Worm (Caenorhabditis elegans) whole organism, L3 larva: ENCODE results near the gene hpo-29.
A peak's percentile ranks its signal among the peaks of the same experiment; 100 is the strongest.

Source experiments
- R02D3.7 ChIP-seq: fragments of 150-350 bp; optimal IDR thresholded peaks from 2 replicates; lab custom pipeline; 2014; ENCODE audit warnings: missing biosample characterization, missing genetic modification characterization
- aly-2 ChIP-seq: fragments of 150-350 bp; optimal IDR thresholded peaks from 2 replicates; lab custom pipeline; 2014; ENCODE audit warnings: missing biosample characterization, missing genetic modification characterization
- ceh-16 ChIP-seq: sonication (generic microtip); optimal IDR thresholded peaks from 2 replicates; lab custom pipeline; 2017; ENCODE audit warnings: missing biosample characterization, missing genetic modification characterization
- ceh-28 ChIP-seq: fragments of 150-350 bp; optimal IDR thresholded peaks from 2 replicates; lab custom pipeline; 2014; ENCODE audit warnings: missing biosample characterization, missing genetic modification reagents, missing genetic modification characterization
- ceh-82 ChIP-seq: fragments of 150-350 bp; optimal IDR thresholded peaks from 2 replicates; lab custom pipeline; 2014; ENCODE audit warnings: missing biosample characterization, missing genetic modification characterization
- ceh-9 ChIP-seq: sonication (generic microtip); optimal IDR thresholded peaks from 2 replicates; lab custom pipeline; 2018; ENCODE audit warnings: missing biosample characterization, missing genetic modification characterization
- daf-12 ChIP-seq: fragments of 150-350 bp; optimal IDR thresholded peaks from 2 replicates; lab custom pipeline; 2014; ENCODE audit warnings: missing biosample characterization, missing genetic modification reagents, missing genetic modification characterization
- egl-27 ChIP-seq: sonication (generic microtip); optimal IDR thresholded peaks from 4 replicates; lab custom pipeline; 2017; ENCODE audit warnings: missing biosample characterization, missing genetic modification reagents, missing genetic modification characterization
- egl-5 ChIP-seq: fragments of 150-350 bp; optimal IDR thresholded peaks from 2 replicates; lab custom pipeline; 2017; ENCODE audit warnings: missing biosample characterization, missing genetic modification reagents, missing genetic modification characterization, inconsistent platforms
- elt-2 ChIP-seq: sonication (generic microtip); optimal IDR thresholded peaks from 2 replicates; lab custom pipeline; 2016; ENCODE audit warnings: missing genetic modification reagents, mild to moderate bottlenecking, missing genetic modification characterization, missing compliant biosample characterization
- elt-3 ChIP-seq, 3 experiments: fragments of 150-350 bp in 1 of 3; sonication (generic microtip) in 2 of 3; optimal IDR thresholded peaks; 2 replicates in 2 of 3; 4 replicates in 1 of 3; lab custom pipeline; 2014 to 2017; ENCODE audit warnings: missing biosample characterization in 3 of 3, missing genetic modification characterization in 3 of 3
- eor-1 ChIP-seq, 2 experiments: fragments of 150-350 bp; optimal IDR thresholded peaks; 2 replicates each; lab custom pipeline; 2014 to 2018; ENCODE audit warnings: missing biosample characterization in 2 of 2, missing genetic modification characterization in 2 of 2
- fos-1 ChIP-seq: fragments of 150-350 bp; optimal IDR thresholded peaks from 2 replicates; lab custom pipeline; 2014; ENCODE audit warnings: missing biosample characterization, missing genetic modification characterization
- hmg-11 ChIP-seq: sonication (generic microtip); optimal IDR thresholded peaks from 2 replicates; lab custom pipeline; 2016; ENCODE audit warnings: missing genetic modification characterization, missing compliant biosample characterization
- jun-1 ChIP-seq: fragments of 150-350 bp; optimal IDR thresholded peaks from 2 replicates; lab custom pipeline; 2014; ENCODE audit warnings: missing biosample characterization, missing genetic modification reagents, missing genetic modification characterization
- lin-15B ChIP-seq: fragments of 150-350 bp; optimal IDR thresholded peaks from 2 replicates; lab custom pipeline; 2014; ENCODE audit warnings: missing biosample characterization, missing genetic modification characterization
- lin-39 ChIP-seq: fragments of 150-350 bp; optimal IDR thresholded peaks from 2 replicates; lab custom pipeline; 2018; ENCODE audit warnings: missing biosample characterization, missing genetic modification reagents, missing genetic modification characterization
- lsy-12 ChIP-seq: sonication (generic microtip); optimal IDR thresholded peaks from 2 replicates; lab custom pipeline; 2016; ENCODE audit warnings: mild to moderate bottlenecking, missing genetic modification characterization, missing compliant biosample characterization
- mml-1 ChIP-seq: fragments of 150-350 bp; sonication (generic microtip); optimal IDR thresholded peaks from 3 replicates; lab custom pipeline; 2014; ENCODE audit warnings: missing biosample characterization, missing genetic modification characterization
- nfya-1 ChIP-seq: sonication (generic microtip); optimal IDR thresholded peaks from 2 replicates; lab custom pipeline; 2017; ENCODE audit warnings: missing genetic modification characterization, mild to moderate bottlenecking, missing compliant biosample characterization, antibody characterized with exemption, moderate library complexity; ENCODE audit not compliant: insufficient read depth
- nhr-11 ChIP-seq: fragments of 150-350 bp; optimal IDR thresholded peaks from 2 replicates; lab custom pipeline; 2014; ENCODE audit warnings: missing biosample characterization, missing genetic modification characterization
- nhr-12 ChIP-seq: fragments of 150-350 bp; optimal IDR thresholded peaks from 2 replicates; lab custom pipeline; 2014; ENCODE audit warnings: missing biosample characterization, missing genetic modification characterization
- nhr-23 ChIP-seq: fragments of 150-350 bp; optimal IDR thresholded peaks from 2 replicates; lab custom pipeline; 2014; ENCODE audit warnings: missing biosample characterization, missing genetic modification reagents, missing genetic modification characterization
- nhr-237 ChIP-seq: fragments of 150-350 bp; optimal IDR thresholded peaks from 2 replicates; lab custom pipeline; 2014; ENCODE audit warnings: missing biosample characterization, missing genetic modification characterization
- nhr-25 ChIP-seq: sonication (generic microtip); optimal IDR thresholded peaks from 2 replicates; lab custom pipeline; 2017; ENCODE audit warnings: missing biosample characterization, missing genetic modification characterization
- nhr-28 ChIP-seq: fragments of 150-350 bp; optimal IDR thresholded peaks from 2 replicates; lab custom pipeline; 2014; ENCODE audit warnings: missing biosample characterization, missing genetic modification characterization
- nhr-43 ChIP-seq: sonication (generic microtip); optimal IDR thresholded peaks from 2 replicates; lab custom pipeline; 2016; ENCODE audit warnings: mild to moderate bottlenecking, missing genetic modification characterization, missing compliant biosample characterization; ENCODE audit not compliant: poor library complexity, severe bottlenecking
- nhr-76 ChIP-seq: fragments of 150-350 bp; sonication (generic microtip); optimal IDR thresholded peaks from 5 replicates; lab custom pipeline; 2014; ENCODE audit warnings: missing biosample characterization, missing genetic modification characterization
- pha-4 ChIP-seq: fragments of 150-350 bp; optimal IDR thresholded peaks from 2 replicates; lab custom pipeline; 2014; ENCODE audit warnings: missing biosample characterization, missing genetic modification reagents, missing genetic modification characterization
- pqm-1 ChIP-seq: fragments of 150-350 bp; optimal IDR thresholded peaks from 2 replicates; lab custom pipeline; 2017; ENCODE audit warnings: missing biosample characterization, missing genetic modification characterization, inconsistent platforms
- sea-2 ChIP-seq: fragments of 150-350 bp; sonication (generic microtip); optimal IDR thresholded peaks from 4 replicates; lab custom pipeline; 2014; ENCODE audit warnings: missing biosample characterization, missing genetic modification reagents, missing genetic modification characterization
- skn-1 ChIP-seq: fragments of 150-350 bp; optimal IDR thresholded peaks from 2 replicates; lab custom pipeline; 2014; ENCODE audit warnings: missing biosample characterization, missing genetic modification characterization
- tbx-2 ChIP-seq: sonication (generic microtip); optimal IDR thresholded peaks from 2 replicates; lab custom pipeline; 2016; ENCODE audit warnings: mild to moderate bottlenecking, missing genetic modification characterization, missing compliant biosample characterization
- unc-62 ChIP-seq: fragments of 150-350 bp; sonication (generic microtip); optimal IDR thresholded peaks from 4 replicates; lab custom pipeline; 2014; ENCODE audit warnings: missing biosample characterization, missing genetic modification reagents, missing genetic modification characterization
- zag-1 ChIP-seq: fragments of 150-350 bp; optimal IDR thresholded peaks from 2 replicates; lab custom pipeline; 2014; ENCODE audit warnings: missing biosample characterization, missing genetic modification characterization
- ztf-11 ChIP-seq: fragments of 150-350 bp; optimal IDR thresholded peaks from 2 replicates; lab custom pipeline; 2014; ENCODE audit warnings: missing biosample characterization, missing genetic modification characterization
- ztf-4 ChIP-seq: fragments of 150-350 bp; optimal IDR thresholded peaks from 2 replicates; lab custom pipeline; 2014; ENCODE audit warnings: missing biosample characterization, missing genetic modification characterization

The hpo-29 gene

ce11 chrIII:222508-222907 is 13.1 kb upstream of the hpo-29 start:
- TF ChIP-seq egl-27 (tag; lab: Kevin White, UChicago) (no peak), unc-62 (GFP tag; lab: Kevin White, UChicago) (no peak), sea-2 (GFP tag; lab: Kevin White, UChicago) (no peak), elt-2 (no peak), nhr-28 (tag; lab: Kevin White, UChicago) (no peak), mml-1 (tag; lab: Kevin White, UChicago) (no peak)

DNA sequence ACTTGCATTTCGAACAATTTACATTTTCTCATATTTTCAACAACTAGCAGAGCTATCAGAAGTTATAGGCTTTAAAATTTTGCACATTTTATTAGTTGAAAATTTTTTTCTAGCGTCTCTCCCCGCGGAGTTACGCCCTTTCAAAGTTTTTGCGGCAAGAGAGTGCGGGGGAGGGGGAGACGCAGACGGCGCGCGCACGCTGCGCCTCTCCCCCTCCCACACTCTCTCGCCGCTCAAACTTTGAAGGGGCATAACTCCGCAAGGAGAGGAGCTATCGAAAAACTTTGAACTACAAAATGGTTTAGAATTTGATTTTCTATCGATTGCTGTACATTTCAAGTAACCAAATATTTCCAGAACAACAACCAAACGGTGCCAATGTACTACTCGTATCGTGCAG is 8.6 kb upstream of the hpo-29 start:
- no peak for TF ChIP-seq pqm-1 (tag; lab: Kevin White, UChicago)
- TF ChIP-seq ceh-9 (tag; lab: Kevin White, UChicago) = no peak
- TF ChIP-seq nhr-12 (tag; lab: Kevin White, UChicago) = no peak
- no peak for TF ChIP-seq ztf-11 (tag; lab: Kevin White, UChicago)
- no peak for TF ChIP-seq nhr-23 (tag; lab: Kevin White, UChicago)
- no peak for TF ChIP-seq zag-1 (tag; lab: Kevin White, UChicago)
- TF ChIP-seq nhr-11 (tag; lab: Kevin White, UChicago) = no peak
- TF ChIP-seq eor-1 (tag; optimal IDR thresholded peaks at IDR 0.05; lab: Kevin White, UChicago) = no peak
- TF ChIP-seq nhr-237 = no peak
- no peak for TF ChIP-seq elt-3 (tag; optimal IDR thresholded peaks at IDR 0.05; lab: Kevin White, UChicago)
- TF ChIP-seq ceh-28 (tag; lab: Kevin White, UChicago) = no peak
- TF ChIP-seq elt-2 = no peak
- TF ChIP-seq nhr-28 (tag; lab: Kevin White, UChicago) = no peak
- no peak for TF ChIP-seq skn-1 (tag; lab: Kevin White, UChicago)
- no peak for TF ChIP-seq ceh-16 (tag; lab: Kevin White, UChicago)
- no peak for TF ChIP-seq nhr-25

ce11 chrIII:230129-230528 is 5.5 kb upstream of the hpo-29 start, which contains the start of gene hpo-38:
hpo-38 (plus strand) TSS chrIII:230429.
- TF ChIP-seq zag-1 (tag; lab: Kevin White, UChicago) (no peak), pha-4 (tag; lab: Kevin White, UChicago) (no peak), nhr-76 (no peak), mml-1 (tag; lab: Kevin White, UChicago) (no peak), elt-3 (tag; optimal IDR thresholded peaks at IDR 0.05; lab: Kevin White, UChicago) (no peak), lin-39 (no peak), daf-12 (tag; lab: Kevin White, UChicago) (no peak), egl-5 (tag; lab: Kevin White, UChicago) (no peak), aly-2 (tag; lab: Kevin White, UChicago) (no peak), lsy-12 (no peak), tbx-2 (tag; lab: Kevin White, UChicago) (no peak)

- peak; percentile 43 for TF ChIP-seq tbx-2 (tag; lab: Kevin White, UChicago)
- TF ChIP-seq pha-4 (tag; lab: Kevin White, UChicago) = peak; percentile 17
- TF ChIP-seq jun-1 (tag; lab: Kevin White, UChicago) = no peak
- peak; percentile 55 for TF ChIP-seq lsy-12
- no peak for TF ChIP-seq nhr-43 (tag; lab: Kevin White, UChicago)
- no peak for TF ChIP-seq nhr-237
- TF ChIP-seq ceh-82 = peak; percentile 38
- TF ChIP-seq ceh-28 (tag; lab: Kevin White, UChicago) = peak; percentile 34
- peak; percentile 60 for TF ChIP-seq nfya-1
- TF ChIP-seq R02D3.7 (tag; lab: Kevin White, UChicago) = peak; percentile 38
- TF ChIP-seq elt-2 = peak; percentile 32
- no peak for TF ChIP-seq fos-1 (tag; lab: Kevin White, UChicago)
- TF ChIP-seq ztf-4 (tag; lab: Kevin White, UChicago) = no peak
- no peak for TF ChIP-seq zag-1 (tag; lab: Kevin White, UChicago)
- no peak for TF ChIP-seq unc-62 (GFP tag; lab: Kevin White, UChicago)
- TF ChIP-seq aly-2 (tag; lab: Kevin White, UChicago) = no peak
- peak; percentile 60 for TF ChIP-seq hmg-11 (tag; lab: Kevin White, UChicago)
- TF ChIP-seq lin-15B (tag; lab: Kevin White, UChicago) = peak; percentile 32
These were observed 529 bp upstream of the hpo-29 start for ce11 chrIII:235115-235514.
